Fruit fly (Drosophila melanogaster) whole organism, embryonic: ENCODE data around the gene Ids.

Experiments used
- BtbVII ChIP-seq: fragments of 200-800 bp; sonication (Bioruptor generic); optimal IDR thresholded peaks from 3 replicates; lab custom pipeline; 2017; ENCODE audit warnings: missing biosample characterization, mild to moderate bottlenecking, missing genetic modification characterization
- C15 ChIP-seq: fragments of 200-800 bp; sonication (Bioruptor generic); IDR thresholded peaks from 3 replicates; pipeline ENCODE4 v1.3.6; 2022; ENCODE audit warnings: missing biosample characterization, missing genetic modification characterization
- CG10321 ChIP-seq: fragments of 200-800 bp; sonication (Bioruptor generic); IDR thresholded peaks from 2 replicates; pipeline ENCODE4 v1.3.6; 2022; ENCODE audit warnings: missing biosample characterization, missing genetic modification characterization
- CG11723 ChIP-seq: fragments of 200-800 bp; sonication (Bioruptor generic); optimal IDR thresholded peaks from 2 replicates; lab custom pipeline; 2017; ENCODE audit warnings: missing biosample characterization, mild to moderate bottlenecking, missing genetic modification characterization
- CG12071 ChIP-seq: fragments of 200-800 bp; sonication (Bioruptor generic); optimal IDR thresholded peaks from 3 replicates; lab custom pipeline; 2018; ENCODE audit warnings: missing biosample characterization, mild to moderate bottlenecking, missing genetic modification characterization
- CG12942 ChIP-seq: fragments of 200-800 bp; sonication (Bioruptor generic); optimal IDR thresholded peaks from 3 replicates; lab custom pipeline; 2016; ENCODE audit warnings: missing biosample characterization, missing genetic modification characterization
- CG13775 ChIP-seq: fragments of 200-800 bp; sonication (Bioruptor generic); optimal IDR thresholded peaks from 3 replicates; lab custom pipeline; 2017; ENCODE audit warnings: missing biosample characterization, mild to moderate bottlenecking, missing genetic modification characterization
- CG14965 ChIP-seq: fragments of 200-800 bp; sonication (Bioruptor generic); optimal IDR thresholded peaks from 2 replicates; lab custom pipeline; 2016; ENCODE audit warnings: missing biosample characterization, missing genetic modification characterization, borderline replicate concordance
- CG15479 ChIP-seq: fragments of 200-800 bp; sonication (Bioruptor generic); optimal IDR thresholded peaks from 3 replicates; lab custom pipeline; 2019; ENCODE audit warnings: missing biosample characterization, mild to moderate bottlenecking, missing genetic modification characterization, moderate library complexity
- CG15696 ChIP-seq: fragments of 200-800 bp; sonication (Bioruptor generic); optimal IDR thresholded peaks from 2 replicates; lab custom pipeline; 2019; ENCODE audit warnings: missing biosample characterization, mild to moderate bottlenecking, missing genetic modification characterization, moderate library complexity
- CG17186 ChIP-seq: fragments of 200-800 bp; sonication (Bioruptor generic); optimal IDR thresholded peaks from 3 replicates; lab custom pipeline; 2017; ENCODE audit warnings: missing biosample characterization, missing genetic modification reagents, missing genetic modification characterization
- CG2202 ChIP-seq: fragments of 200-800 bp; sonication (Bioruptor generic); optimal IDR thresholded peaks from 2 replicates; lab custom pipeline; 2018; ENCODE audit warnings: missing biosample characterization, mild to moderate bottlenecking, missing genetic modification characterization
- CG31224 ChIP-seq: fragments of 200-800 bp; sonication (Bioruptor generic); IDR thresholded peaks from 2 replicates; pipeline ENCODE4 v1.3.6; 2022; ENCODE audit warnings: missing biosample characterization, missing genetic modification characterization
- CG3838 ChIP-seq: fragments of 200-800 bp; sonication (Bioruptor generic); optimal IDR thresholded peaks from 3 replicates; lab custom pipeline; 2016; ENCODE audit warnings: missing biosample characterization, missing genetic modification characterization
- CG4730 ChIP-seq: fragments of 200-800 bp; sonication (Bioruptor generic); IDR thresholded peaks from 2 replicates; pipeline ENCODE4 v1.3.6; 2022; ENCODE audit warnings: missing biosample characterization, missing genetic modification characterization
- CG4820 ChIP-seq: fragments of 200-800 bp; sonication (Bioruptor generic); optimal IDR thresholded peaks from 3 replicates; lab custom pipeline; 2016; ENCODE audit warnings: missing biosample characterization, missing genetic modification characterization
- CG4854 ChIP-seq: fragments of 200-800 bp; sonication (Bioruptor generic); optimal IDR thresholded peaks from 2 replicates; lab custom pipeline; 2016; ENCODE audit warnings: missing biosample characterization, missing genetic modification characterization, inconsistent platforms
- CG6272 ChIP-seq: fragments of 200-800 bp; sonication (Bioruptor generic); IDR thresholded peaks from 2 replicates; pipeline ENCODE4 v1.3.6; 2022; ENCODE audit warnings: missing biosample characterization, missing genetic modification characterization
- CG8944 ChIP-seq: fragments of 200-800 bp; sonication (Bioruptor generic); optimal IDR thresholded peaks from 3 replicates; lab custom pipeline; 2016; ENCODE audit warnings: missing biosample characterization, missing genetic modification characterization
- CG9215 ChIP-seq: fragments of 200-800 bp; sonication (Bioruptor generic); IDR thresholded peaks from 2 replicates; pipeline ENCODE4 v1.3.6; 2022; ENCODE audit warnings: missing biosample characterization, missing genetic modification characterization
- CG9797 ChIP-seq: fragments of 200-800 bp; sonication (Bioruptor generic); optimal IDR thresholded peaks from 3 replicates; lab custom pipeline; 2018; ENCODE audit warnings: missing biosample characterization, mild to moderate bottlenecking, missing genetic modification characterization
- CG9817 ChIP-seq: fragments of 200-800 bp; sonication (Bioruptor generic); optimal IDR thresholded peaks from 2 replicates; lab custom pipeline; 2018; ENCODE audit warnings: missing biosample characterization, mild to moderate bottlenecking, missing genetic modification characterization, moderate library complexity
- CkIIα-i1 ChIP-seq: fragments of 200-800 bp; sonication (Bioruptor generic); IDR thresholded peaks from 2 replicates; pipeline ENCODE4 v1.3.6; 2022; ENCODE audit warnings: missing biosample characterization, missing genetic modification characterization
- Dip3 ChIP-seq: fragments of 200-800 bp; sonication (Bioruptor generic); optimal IDR thresholded peaks from 3 replicates; lab custom pipeline; 2016; ENCODE audit warnings: missing biosample characterization, missing genetic modification characterization
- E2f2 ChIP-seq: fragments of 200-800 bp; sonication (Bioruptor generic); IDR thresholded peaks from 2 replicates; pipeline ENCODE4 v1.3.6; 2022; ENCODE audit warnings: missing biosample characterization, missing genetic modification characterization
- ERR ChIP-seq: fragments of 200-800 bp; sonication (Bioruptor generic); optimal IDR thresholded peaks from 2 replicates; lab custom pipeline; 2016; ENCODE audit warnings: missing biosample characterization, missing genetic modification characterization
- HmgZ ChIP-seq: fragments of 200-800 bp; sonication (Bioruptor generic); optimal IDR thresholded peaks from 2 replicates; lab custom pipeline; 2018; ENCODE audit warnings: missing biosample characterization, mild to moderate bottlenecking, missing genetic modification characterization
- Max ChIP-seq: fragments of 200-800 bp; sonication (Bioruptor generic); optimal IDR thresholded peaks from 2 replicates; lab custom pipeline; 2016; ENCODE audit warnings: missing biosample characterization, mild to moderate bottlenecking, missing genetic modification characterization
- Mrtf ChIP-seq: fragments of 200-800 bp; sonication (Bioruptor generic); IDR thresholded peaks from 3 replicates; pipeline ENCODE4 v1.3.6; 2022; ENCODE audit warnings: missing biosample characterization, missing genetic modification characterization
- Spps ChIP-seq: fragments of 200-800 bp; sonication (Bioruptor generic); optimal IDR thresholded peaks from 2 replicates; lab custom pipeline; 2018; ENCODE audit warnings: missing biosample characterization, mild to moderate bottlenecking, missing genetic modification characterization
- Xbp1 ChIP-seq: fragments of 200-800 bp; sonication (Bioruptor generic); optimal IDR thresholded peaks from 3 replicates; lab custom pipeline; 2016; ENCODE audit warnings: missing biosample characterization, mild to moderate bottlenecking, missing genetic modification characterization
- aop ChIP-seq: fragments of 200-800 bp; sonication (Bioruptor generic); IDR thresholded peaks from 2 replicates; pipeline ENCODE4 v1.3.6; 2022; ENCODE audit warnings: missing biosample characterization, missing genetic modification characterization
- ara ChIP-seq: fragments of 200-800 bp; sonication (Bioruptor generic); IDR thresholded peaks from 2 replicates; pipeline ENCODE4 v1.3.6; 2022; ENCODE audit warnings: missing biosample characterization, missing genetic modification characterization
- az2 ChIP-seq: fragments of 200-800 bp; sonication (Bioruptor generic); optimal IDR thresholded peaks from 3 replicates; lab custom pipeline; 2016; ENCODE audit warnings: missing biosample characterization, missing genetic modification characterization
- bsh ChIP-seq, 2 experiments: fragments of 200-800 bp; sonication (Bioruptor generic); optimal IDR thresholded peaks; 2 replicates each; lab custom pipeline; 2017 to 2018; ENCODE audit warnings: mild to moderate bottlenecking in 2 of 2, missing biosample characterization in 2 of 2, missing genetic modification characterization in 2 of 2, moderate library complexity in 1 of 2
- chm ChIP-seq: fragments of 200-800 bp; sonication (Bioruptor generic); IDR thresholded peaks from 2 replicates; pipeline ENCODE4 v1.3.6; 2022; ENCODE audit warnings: missing biosample characterization, missing genetic modification characterization
- cwo ChIP-seq: fragments of 200-800 bp; sonication (Bioruptor generic); optimal IDR thresholded peaks from 3 replicates; lab custom pipeline; 2017; ENCODE audit warnings: missing biosample characterization, missing genetic modification characterization, mild to moderate bottlenecking, moderate library complexity, missing genetic modification reagents
- dati ChIP-seq: fragments of 200-800 bp; sonication (Bioruptor generic); IDR thresholded peaks from 2 replicates; pipeline ENCODE4 v1.3.6; 2022; ENCODE audit warnings: missing biosample characterization, missing genetic modification characterization
- eve ChIP-seq, 2 experiments: fragments of >200 bp; optimal IDR thresholded peaks; 2 replicates each; lab custom pipeline; 2017; ENCODE audit warnings: missing biosample characterization in 2 of 2, missing genetic modification characterization in 2 of 2
- ftz-f1 ChIP-seq: fragments of 200-800 bp; sonication (Bioruptor generic); optimal IDR thresholded peaks from 2 replicates; lab custom pipeline; 2016; ENCODE audit warnings: missing biosample characterization, missing genetic modification characterization
- gfzf ChIP-seq: fragments of 200-800 bp; sonication (Bioruptor generic); optimal IDR thresholded peaks from 2 replicates; lab custom pipeline; 2016; ENCODE audit warnings: missing biosample characterization, mild to moderate bottlenecking, missing genetic modification characterization, moderate library complexity
- gt ChIP-seq: fragments of 200-800 bp; sonication (Bioruptor generic); IDR thresholded peaks from 2 replicates; pipeline ENCODE4 v1.3.6; 2022; ENCODE audit warnings: missing biosample characterization, missing genetic modification characterization
- her ChIP-seq: fragments of 200-800 bp; sonication (Bioruptor generic); optimal IDR thresholded peaks from 2 replicates; lab custom pipeline; 2016; ENCODE audit warnings: missing biosample characterization, missing genetic modification characterization
- kay ChIP-seq: fragments of 200-800 bp; sonication (Bioruptor generic); optimal IDR thresholded peaks from 2 replicates; lab custom pipeline; 2016; ENCODE audit warnings: missing biosample characterization, missing genetic modification characterization
- klu ChIP-seq: fragments of 200-800 bp; sonication (Bioruptor generic); IDR thresholded peaks from 2 replicates; pipeline ENCODE4 v1.3.6; 2022; ENCODE audit warnings: missing biosample characterization, missing genetic modification characterization
- maf-S ChIP-seq: fragments of 200-800 bp; sonication (Bioruptor generic); optimal IDR thresholded peaks from 2 replicates; lab custom pipeline; 2016; ENCODE audit warnings: missing biosample characterization, missing genetic modification characterization
- prd ChIP-seq, 3 experiments: fragments of >200 bp in 2 of 3; fragments of 200-800 bp in 1 of 3; sonication (Bioruptor generic) in 1 of 3; optimal IDR thresholded peaks in 2 of 3; IDR thresholded peaks in 1 of 3; 2 replicates in 2 of 3; 3 replicates in 1 of 3; pipeline versions ENCODE4 v1.3.6 to Lab custom; 2017 to 2022; ENCODE audit warnings: missing biosample characterization in 1 of 3, missing genetic modification characterization in 1 of 3
- ro ChIP-seq: fragments of 200-800 bp; sonication (Bioruptor generic); IDR thresholded peaks from 2 replicates; pipeline ENCODE4 v1.3.6; 2022; ENCODE audit warnings: missing biosample characterization, missing genetic modification characterization
- usp ChIP-seq: fragments of >200 bp; optimal IDR thresholded peaks from 2 replicates; lab custom pipeline; 2017; ENCODE audit warnings: missing biosample characterization, missing genetic modification characterization

The Ids gene

DNA sequence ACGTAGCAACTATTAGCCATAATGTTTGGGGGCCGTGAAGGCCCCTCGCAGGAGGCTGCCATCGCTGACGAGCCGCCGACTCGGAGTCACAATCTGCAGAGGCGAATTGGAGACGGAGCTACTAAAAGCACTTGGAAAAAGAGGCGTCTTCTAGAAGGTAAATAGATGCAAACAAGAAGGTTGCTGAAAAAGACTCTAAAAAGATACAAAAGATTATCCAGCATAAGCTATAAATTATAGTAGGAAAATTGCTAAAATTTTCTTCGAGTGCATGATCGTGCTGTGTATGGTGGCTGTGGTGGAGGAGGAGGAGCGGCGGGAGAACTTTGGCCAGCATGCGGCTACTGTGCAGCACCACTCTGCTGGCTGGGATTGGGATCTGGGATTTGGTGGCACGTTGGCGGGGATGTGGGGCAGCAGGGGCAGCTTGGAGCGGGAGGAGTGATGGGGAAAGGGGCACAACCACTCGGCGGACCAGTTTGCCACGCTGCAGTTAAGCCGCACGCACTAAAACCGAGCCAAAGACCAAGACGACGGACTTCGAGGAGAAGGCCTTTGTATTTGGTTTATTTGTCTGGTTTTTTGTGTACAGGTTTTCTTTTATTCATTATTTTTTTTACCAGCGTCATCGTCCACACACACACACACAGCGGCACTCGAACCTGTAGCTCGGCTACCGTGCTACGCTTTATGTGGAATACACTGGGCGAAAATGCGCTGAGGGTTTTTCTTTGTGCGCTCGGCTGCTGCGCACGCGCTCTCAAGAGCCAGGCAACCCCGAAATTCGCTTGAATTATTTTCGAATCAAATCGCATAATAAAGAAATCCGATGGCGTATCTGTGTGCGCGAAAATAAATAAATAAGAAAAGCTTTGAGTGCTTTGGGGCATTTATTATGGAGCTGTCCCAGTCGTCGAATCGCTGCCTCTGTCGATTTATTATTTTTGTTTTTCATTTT lies 10.9 kb downstream of the Ids start (continued):
- TF ChIP-seq CG8944 (no peak), ro (GFP tag; lab: Robert Waterston, UW) (no peak), E2f2 (no peak), CG11723 (GFP tag; lab: Kevin White, UChicago) (no peak), chm (GFP tag; lab: Robert Waterston, UW) (peak; percentile 57; the same call in 1 of the 2 replicates), CG3838 (no peak), CkIIα-i1 (GFP tag; lab: Robert Waterston, UW) (no peak), CG14965 (GFP tag; lab: Kevin White, UChicago) (no peak), her (GFP tag; lab: Kevin White, UChicago) (no peak), ftz-f1 (GFP tag; lab: Kevin White, UChicago) (no peak), cwo (no peak), gt (GFP tag; lab: Robert Waterston, UW) (0 out of 2 replicates have a peak, but pooled peaks have one; percentile 6), prd (optimal IDR thresholded peaks at IDR 0.05; lab: Kevin White, UChicago) (no peak), prd (GFP tag; IDR thresholded peaks at IDR 0.05; lab: Robert Waterston, UW) (peak; percentile 24; the same call in 1 of the 3 replicates), ara (GFP tag; lab: Robert Waterston, UW) (peak; percentile 71), dati (GFP tag; lab: Robert Waterston, UW) (no peak), CG2202 (tag; lab: Kevin White, UChicago) (no peak), HmgZ (tag; lab: Kevin White, UChicago) (no peak), Xbp1 (GFP tag; lab: Kevin White, UChicago) (peak; percentile 9), CG31224 (no peak), aop (GFP tag; lab: Robert Waterston, UW) (no peak), CG4854 (GFP tag; lab: Kevin White, UChicago) (no peak), Dip3 (GFP tag; lab: Kevin White, UChicago) (no peak), eve (GFP tag; optimal IDR thresholded peaks at IDR 0.05; lab: Kevin White, UChicago) (no peak), bsh (GFP tag; optimal IDR thresholded peaks at IDR 0.05; lab: Kevin White, UChicago) (peak in 1 of 2 experiments; percentile 44), CG17186 (GFP tag; lab: Kevin White, UChicago) (no peak), gfzf (GFP tag; lab: Kevin White, UChicago) (no peak), kay (GFP tag; lab: Kevin White, UChicago) (no peak), CG12071 (GFP tag; lab: Kevin White, UChicago) (peak; percentile 27), ERR (GFP tag; lab: Kevin White, UChicago) (no peak), CG15696 (tag; lab: Kevin White, UChicago) (no peak), maf-S (GFP tag; lab: Kevin White, UChicago) (no peak), Max (GFP tag; lab: Kevin White, UChicago) (no peak), C15 (GFP tag; lab: Robert Waterston, UW) (no peak), CG10321 (GFP tag; lab: Robert Waterston, UW) (0 out of 2 replicates have a peak, but pooled peaks have one; percentile 15), klu (GFP tag; lab: Robert Waterston, UW) (no peak)

DNA sequence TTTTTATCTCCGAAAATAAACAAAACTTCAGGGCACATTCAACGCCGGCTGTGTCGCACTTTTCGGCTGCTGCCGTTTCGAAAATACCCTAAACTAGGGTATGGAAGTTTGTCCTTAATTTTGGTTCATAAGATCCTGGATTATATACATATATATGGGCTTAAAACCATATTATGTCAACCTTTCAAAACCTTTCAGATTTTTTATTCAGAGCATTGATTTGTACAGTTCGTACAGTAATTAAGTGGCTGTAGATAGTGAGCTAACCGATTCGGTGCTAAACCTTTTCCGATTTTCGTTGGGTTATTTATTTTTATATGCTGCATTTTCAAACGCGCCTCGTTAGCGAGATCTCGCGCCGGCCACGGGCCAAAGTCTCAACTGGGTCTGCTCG lies 11.6 kb downstream of the Ids start:
- TF ChIP-seq CG10321 (GFP tag; lab: Robert Waterston, UW) (0 out of 2 replicates have a peak, but pooled peaks have one; percentile 3), CG9797 (GFP tag; lab: Kevin White, UChicago) (no peak), CG12942 (no peak), CG4730 (0 out of 2 replicates have a peak, but pooled peaks have one; percentile 14), Mrtf (GFP tag; lab: Robert Waterston, UW) (peak; percentile 7; the same call in 1 of the 3 replicates), CG13775 (GFP tag; lab: Kevin White, UChicago) (no peak), CG4820 (GFP tag; lab: Kevin White, UChicago) (peak; percentile 45), Spps (tag; lab: Kevin White, UChicago) (no peak), az2 (peak; percentile 1), usp (GFP tag; lab: Kevin White, UChicago) (no peak), CG15479 (GFP tag; lab: Kevin White, UChicago) (no peak), CG9215 (GFP tag; lab: Robert Waterston, UW) (no peak), BtbVII (GFP tag; lab: Kevin White, UChicago) (no peak), CG9817 (tag; lab: Kevin White, UChicago) (no peak), CG11723 (GFP tag; lab: Kevin White, UChicago) (no peak), CG6272 (0 out of 2 replicates have a peak, but pooled peaks have one; percentile 9)
